Worm (Caenorhabditis elegans) whole organism, L3 larva: ENCODE measurements around the gene idpa-1.

ENCODE experiments used
- R02D3.7 ChIP-seq: fragments of 150-350 bp; optimal IDR thresholded peaks from 2 replicates; lab custom pipeline; 2014; ENCODE audit warnings: missing biosample characterization, missing genetic modification characterization
- aly-2 ChIP-seq: fragments of 150-350 bp; optimal IDR thresholded peaks from 2 replicates; lab custom pipeline; 2014; ENCODE audit warnings: missing biosample characterization, missing genetic modification characterization
- ama-1 ChIP-seq: fragments of 150-350 bp; optimal IDR thresholded peaks from 2 replicates; lab custom pipeline; 2018
- elt-3 ChIP-seq, 3 experiments: fragments of 150-350 bp in 1 of 3; sonication (generic microtip) in 2 of 3; optimal IDR thresholded peaks; 2 replicates in 2 of 3; 4 replicates in 1 of 3; lab custom pipeline; 2014 to 2017; ENCODE audit warnings: missing biosample characterization in 3 of 3, missing genetic modification characterization in 3 of 3
- fos-1 ChIP-seq: fragments of 150-350 bp; optimal IDR thresholded peaks from 2 replicates; lab custom pipeline; 2014; ENCODE audit warnings: missing biosample characterization, missing genetic modification characterization
- nfya-1 ChIP-seq: sonication (generic microtip); optimal IDR thresholded peaks from 2 replicates; lab custom pipeline; 2017; ENCODE audit warnings: missing genetic modification characterization, mild to moderate bottlenecking, missing compliant biosample characterization, antibody characterized with exemption, moderate library complexity; ENCODE audit not compliant: insufficient read depth
- nhr-11 ChIP-seq: fragments of 150-350 bp; optimal IDR thresholded peaks from 2 replicates; lab custom pipeline; 2014; ENCODE audit warnings: missing biosample characterization, missing genetic modification characterization
- nhr-12 ChIP-seq: fragments of 150-350 bp; optimal IDR thresholded peaks from 2 replicates; lab custom pipeline; 2014; ENCODE audit warnings: missing biosample characterization, missing genetic modification characterization
- pha-4 ChIP-seq: fragments of 150-350 bp; optimal IDR thresholded peaks from 2 replicates; lab custom pipeline; 2014; ENCODE audit warnings: missing biosample characterization, missing genetic modification reagents, missing genetic modification characterization
- unc-39 ChIP-seq: sonication (generic microtip); optimal IDR thresholded peaks from 4 replicates; lab custom pipeline; 2017; ENCODE audit warnings: missing biosample characterization, missing genetic modification characterization
- zag-1 ChIP-seq: fragments of 150-350 bp; optimal IDR thresholded peaks from 2 replicates; lab custom pipeline; 2014; ENCODE audit warnings: missing biosample characterization, missing genetic modification characterization
- ztf-4 ChIP-seq: fragments of 150-350 bp; optimal IDR thresholded peaks from 2 replicates; lab custom pipeline; 2014; ENCODE audit warnings: missing biosample characterization, missing genetic modification characterization

DNA sequence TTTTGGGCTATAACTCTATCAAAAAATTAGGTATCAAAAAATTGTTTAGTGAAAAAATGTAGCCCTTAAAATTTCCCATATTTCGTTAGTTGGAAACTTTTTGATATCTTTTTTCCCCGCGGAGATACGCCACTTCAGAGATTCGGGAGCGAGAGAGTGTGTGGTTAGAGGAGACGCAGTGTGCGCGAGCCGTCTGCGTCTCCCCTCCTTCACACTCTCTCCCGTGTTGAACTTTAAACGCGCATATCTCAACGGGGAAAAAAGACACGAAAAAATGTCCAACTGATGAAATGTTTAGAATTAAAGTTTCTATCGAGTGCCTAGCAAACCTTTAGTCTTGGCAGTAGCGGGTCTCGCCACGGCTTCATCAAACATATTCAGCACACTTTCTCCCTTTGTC, 19.3 kb upstream of the idpa-1 start:
- no peak for TF ChIP-seq elt-3 (tag; optimal IDR thresholded peaks at IDR 0.05; lab: Kevin White, UChicago)
- no peak for TF ChIP-seq nhr-11 (tag; lab: Kevin White, UChicago)
- no peak for TF ChIP-seq fos-1 (tag; lab: Kevin White, UChicago)
- TF ChIP-seq zag-1 (tag; lab: Kevin White, UChicago) = no peak
- no peak for TF ChIP-seq aly-2 (tag; lab: Kevin White, UChicago)
- no peak for TF ChIP-seq unc-39
- no peak for TF ChIP-seq ztf-4 (tag; lab: Kevin White, UChicago)
- no peak for TF ChIP-seq nhr-12 (tag; lab: Kevin White, UChicago)
- no peak for TF ChIP-seq R02D3.7 (tag; lab: Kevin White, UChicago)
- no peak for TF ChIP-seq pha-4 (tag; lab: Kevin White, UChicago)
- no peak for TF ChIP-seq nfya-1 (tag; lab: Kevin White, UChicago)
- no peak for TF ChIP-seq ama-1 (lab: Kevin White, UChicago)
